Worm (Caenorhabditis elegans) whole organism, L4 larva: ENCODE results near the gene str-165.

Experiments used
- F26F4.8 ChIP-seq: fragments of 200-800 bp; sonication (Bioruptor generic); conservative IDR thresholded peaks from 2 replicates; pipeline ENCODE4 v1.3.6; 2022; ENCODE audit warnings: missing genetic modification characterization, missing compliant biosample characterization
- Y48G9A.11 ChIP-seq: fragments of 200-800 bp; sonication (Bioruptor generic); IDR thresholded peaks from 2 replicates; pipeline ENCODE4 v1.3.6; 2022; ENCODE audit warnings: missing genetic modification reagents, missing genetic modification characterization, missing compliant biosample characterization
- Y5F2A.4 ChIP-seq: fragments of 200-800 bp; sonication (Bioruptor generic); optimal IDR thresholded peaks from 2 replicates; lab custom pipeline; 2018; ENCODE audit warnings: mild to moderate bottlenecking, missing genetic modification characterization, missing compliant biosample characterization
- ZK337.2 ChIP-seq: fragments of 200-800 bp; sonication (Bioruptor generic); IDR thresholded peaks from 2 replicates; pipeline ENCODE4 v1.3.6; 2022; ENCODE audit warnings: missing genetic modification reagents, missing genetic modification characterization, missing compliant biosample characterization
- aha-1 ChIP-seq: fragments of 150-350 bp; peaks from one replicate; lab custom pipeline; 2014; ENCODE audit warnings: missing biosample characterization, missing genetic modification characterization
- arid-1 ChIP-seq: fragments of 200-800 bp; sonication (Bioruptor generic); conservative IDR thresholded peaks from 2 replicates; pipeline ENCODE4 v1.3.6; 2022; ENCODE audit warnings: missing genetic modification reagents, missing genetic modification characterization, missing compliant biosample characterization
- attf-4 ChIP-seq: sonication (generic microtip); optimal IDR thresholded peaks from 3 replicates; lab custom pipeline; 2017; ENCODE audit warnings: missing biosample characterization, missing genetic modification characterization
- ceh-28 ChIP-seq: fragments of 150-350 bp; optimal IDR thresholded peaks from 2 replicates; lab custom pipeline; 2014; ENCODE audit warnings: missing biosample characterization, missing genetic modification reagents, missing genetic modification characterization
- ceh-44 ChIP-seq: fragments of 200-800 bp; sonication (Bioruptor generic); IDR thresholded peaks from 2 replicates; pipeline ENCODE4 v1.3.6; 2022; ENCODE audit warnings: missing genetic modification reagents, missing genetic modification characterization, missing compliant biosample characterization
- cey-2 ChIP-seq: sonication (generic microtip); optimal IDR thresholded peaks from 3 replicates; lab custom pipeline; 2017; ENCODE audit warnings: missing genetic modification characterization, mild to moderate bottlenecking, missing compliant biosample characterization, antibody characterized with exemption, borderline replicate concordance; ENCODE audit not compliant: insufficient read depth
- daf-16 ChIP-seq, 3 experiments: sonication (generic microtip); optimal IDR thresholded peaks; 2 replicates each; lab custom pipeline; 2016 to 2017; ENCODE audit warnings: missing genetic modification characterization in 3 of 3, missing genetic modification reagents in 3 of 3, mild to moderate bottlenecking in 2 of 3, missing compliant biosample characterization in 2 of 3, missing biosample characterization in 1 of 3, moderate library complexity in 1 of 3
- dmd-6 ChIP-seq: fragments of 200-800 bp; sonication (Bioruptor generic); IDR thresholded peaks from 2 replicates; pipeline ENCODE4 v1.3.6; 2022; ENCODE audit warnings: missing genetic modification reagents, missing genetic modification characterization, missing compliant biosample characterization
- dpl-1 ChIP-seq: fragments of 150-350 bp; optimal IDR thresholded peaks from 2 replicates; lab custom pipeline; 2014; ENCODE audit warnings: missing biosample characterization, missing genetic modification reagents, missing genetic modification characterization
- duxl-1 ChIP-seq: sonication (generic microtip); optimal IDR thresholded peaks from 2 replicates; lab custom pipeline; 2016; ENCODE audit warnings: mild to moderate bottlenecking, missing genetic modification characterization, moderate library complexity, missing compliant biosample characterization; ENCODE audit not compliant: poor library complexity
- dve-1 ChIP-seq: sonication (generic microtip); optimal IDR thresholded peaks from 2 replicates; lab custom pipeline; 2017; ENCODE audit warnings: antibody characterized with exemption, mild to moderate bottlenecking, missing genetic modification characterization, missing compliant biosample characterization; ENCODE audit not compliant: insufficient read depth
- egl-27 ChIP-seq: sonication (generic microtip); optimal IDR thresholded peaks from 3 replicates; lab custom pipeline; 2017; ENCODE audit warnings: missing biosample characterization, missing genetic modification reagents, missing genetic modification characterization
- egl-43 ChIP-seq: fragments of 200-800 bp; sonication (Bioruptor generic); IDR thresholded peaks from 2 replicates; pipeline ENCODE4 v1.3.6; 2022; ENCODE audit warnings: missing genetic modification reagents, missing genetic modification characterization, missing compliant biosample characterization
- gei-8 ChIP-seq: fragments of 200-800 bp; sonication (Bioruptor generic); optimal IDR thresholded peaks from 2 replicates; lab custom pipeline; 2018; ENCODE audit warnings: mild to moderate bottlenecking, missing genetic modification characterization, missing compliant biosample characterization
- hlh-30 ChIP-seq: sonication (generic microtip); optimal IDR thresholded peaks from 2 replicates; lab custom pipeline; 2017; ENCODE audit warnings: antibody characterized with exemption, mild to moderate bottlenecking, missing genetic modification characterization, missing compliant biosample characterization; ENCODE audit not compliant: insufficient read depth
- lin-1 ChIP-seq: fragments of 200-800 bp; sonication (Bioruptor generic); IDR thresholded peaks from 2 replicates; pipeline ENCODE4 v1.3.6; 2022; ENCODE audit warnings: missing genetic modification reagents, missing genetic modification characterization, missing compliant biosample characterization
- lin-13 ChIP-seq: fragments of 150-350 bp; optimal IDR thresholded peaks from 2 replicates; lab custom pipeline; 2014; ENCODE audit warnings: missing biosample characterization, missing genetic modification reagents, missing genetic modification characterization
- lin-29 ChIP-seq: fragments of 200-800 bp; sonication (Bioruptor generic); IDR thresholded peaks from 2 replicates; pipeline ENCODE4 v1.3.6; 2022; ENCODE audit warnings: missing genetic modification reagents, missing genetic modification characterization, missing compliant biosample characterization
- mdl-1 ChIP-seq, 2 experiments: fragments of 150-350 bp in 1 of 2; sonication (generic microtip) in 1 of 2; optimal IDR thresholded peaks; 2 replicates each; lab custom pipeline; 2014 to 2017; ENCODE audit warnings: missing biosample characterization in 2 of 2, missing genetic modification characterization in 2 of 2
- mdt-29 ChIP-seq: fragments of 200-800 bp; sonication (Bioruptor generic); IDR thresholded peaks from 2 replicates; pipeline ENCODE4 v1.3.6; 2022; ENCODE audit warnings: missing genetic modification reagents, missing genetic modification characterization, missing compliant biosample characterization
- mep-1 ChIP-seq: fragments of 150-350 bp; sonication (generic microtip); optimal IDR thresholded peaks from 3 replicates; lab custom pipeline; 2014; ENCODE audit warnings: missing biosample characterization, missing genetic modification characterization
- mes-2 ChIP-seq: sonication (generic microtip); optimal IDR thresholded peaks from 2 replicates; lab custom pipeline; 2016; ENCODE audit warnings: missing genotype, mild to moderate bottlenecking, missing genetic modification characterization, missing compliant biosample characterization; ENCODE audit not compliant: poor library complexity, severe bottlenecking
- mxl-2 ChIP-seq: fragments of 200-800 bp; sonication (Bioruptor generic); conservative IDR thresholded peaks from 2 replicates; pipeline ENCODE4 v1.3.6; 2022; ENCODE audit warnings: missing genetic modification reagents, missing genetic modification characterization, missing compliant biosample characterization
- mxl-3 ChIP-seq: fragments of 200-800 bp; sonication (Bioruptor generic); optimal IDR thresholded peaks from 2 replicates; lab custom pipeline; 2018; ENCODE audit warnings: mild to moderate bottlenecking, missing genetic modification characterization, missing compliant biosample characterization
- nhr-11 ChIP-seq: fragments of 150-350 bp; optimal IDR thresholded peaks from 2 replicates; lab custom pipeline; 2014; ENCODE audit warnings: missing biosample characterization, missing genetic modification characterization
- nhr-237 ChIP-seq: sonication (generic microtip); optimal IDR thresholded peaks from 2 replicates; lab custom pipeline; 2017; ENCODE audit warnings: missing biosample characterization, missing genetic modification characterization
- nhr-28 ChIP-seq: fragments of 150-350 bp; optimal IDR thresholded peaks from 2 replicates; lab custom pipeline; 2014; ENCODE audit warnings: missing biosample characterization, missing genetic modification characterization
- nhr-42 ChIP-seq: fragments of 200-800 bp; sonication (Bioruptor generic); IDR thresholded peaks from 2 replicates; pipeline ENCODE4 v1.3.6; 2022; ENCODE audit warnings: missing genetic modification characterization, missing compliant biosample characterization
- nhr-76 ChIP-seq: fragments of 150-350 bp; optimal IDR thresholded peaks from 2 replicates; lab custom pipeline; 2014; ENCODE audit warnings: missing biosample characterization, missing genetic modification characterization
- nhr-77 ChIP-seq: fragments of 150-350 bp; optimal IDR thresholded peaks from 2 replicates; lab custom pipeline; 2014; ENCODE audit warnings: missing biosample characterization, missing genetic modification characterization
- pha-4 ChIP-seq, 2 experiments: fragments of 150-350 bp in 1 of 2; fragments of 200-800 bp in 1 of 2; sonication (Bioruptor generic) in 1 of 2; IDR thresholded peaks in 1 of 2; optimal IDR thresholded peaks in 1 of 2; 2 replicates each; pipeline versions ENCODE4 v1.3.6 to Lab custom; 2014 to 2022; ENCODE audit warnings: missing genetic modification characterization in 2 of 2, missing genetic modification reagents in 2 of 2, missing biosample characterization in 1 of 2, missing compliant biosample characterization in 1 of 2
- pqm-1 ChIP-seq: sonication (generic microtip); optimal IDR thresholded peaks from 2 replicates; lab custom pipeline; 2017; ENCODE audit warnings: missing biosample characterization, missing genetic modification characterization
- skn-1 ChIP-seq: fragments of 150-350 bp; optimal IDR thresholded peaks from 2 replicates; lab custom pipeline; 2014; ENCODE audit warnings: missing biosample characterization, missing genetic modification characterization
- spr-1 ChIP-seq: sonication (generic microtip); optimal IDR thresholded peaks from 2 replicates; lab custom pipeline; 2016; ENCODE audit warnings: mild to moderate bottlenecking, missing genetic modification characterization, missing compliant biosample characterization
- spr-3 ChIP-seq: fragments of 200-800 bp; sonication (Bioruptor generic); optimal IDR thresholded peaks from 2 replicates; lab custom pipeline; 2018; ENCODE audit warnings: mild to moderate bottlenecking, missing genetic modification characterization, missing compliant biosample characterization
- unc-39 ChIP-seq: sonication (generic microtip); optimal IDR thresholded peaks from 2 replicates; lab custom pipeline; 2017; ENCODE audit warnings: missing biosample characterization, missing genetic modification characterization
- unc-62 ChIP-seq, 3 experiments: fragments of 150-350 bp in 1 of 3; sonication (generic microtip); optimal IDR thresholded peaks in 2 of 3; peaks in 1 of 3; 1 replicate in 1 of 3; 2 replicates in 2 of 3; lab custom pipeline; 2014 to 2017; ENCODE audit warnings: missing biosample characterization in 3 of 3, missing genetic modification characterization in 3 of 3, missing genetic modification reagents in 3 of 3, missing genotype in 1 of 3
- vab-7 ChIP-seq: fragments of 200-800 bp; sonication (Bioruptor generic); IDR thresholded peaks from 2 replicates; pipeline ENCODE4 v1.3.6; 2022; ENCODE audit warnings: missing genetic modification reagents, missing genetic modification characterization, missing compliant biosample characterization
- zip-2 ChIP-seq: fragments of 150-350 bp; optimal IDR thresholded peaks from 2 replicates; lab custom pipeline; 2014; ENCODE audit warnings: missing biosample characterization, missing genetic modification characterization

str-165 gene

DNA sequence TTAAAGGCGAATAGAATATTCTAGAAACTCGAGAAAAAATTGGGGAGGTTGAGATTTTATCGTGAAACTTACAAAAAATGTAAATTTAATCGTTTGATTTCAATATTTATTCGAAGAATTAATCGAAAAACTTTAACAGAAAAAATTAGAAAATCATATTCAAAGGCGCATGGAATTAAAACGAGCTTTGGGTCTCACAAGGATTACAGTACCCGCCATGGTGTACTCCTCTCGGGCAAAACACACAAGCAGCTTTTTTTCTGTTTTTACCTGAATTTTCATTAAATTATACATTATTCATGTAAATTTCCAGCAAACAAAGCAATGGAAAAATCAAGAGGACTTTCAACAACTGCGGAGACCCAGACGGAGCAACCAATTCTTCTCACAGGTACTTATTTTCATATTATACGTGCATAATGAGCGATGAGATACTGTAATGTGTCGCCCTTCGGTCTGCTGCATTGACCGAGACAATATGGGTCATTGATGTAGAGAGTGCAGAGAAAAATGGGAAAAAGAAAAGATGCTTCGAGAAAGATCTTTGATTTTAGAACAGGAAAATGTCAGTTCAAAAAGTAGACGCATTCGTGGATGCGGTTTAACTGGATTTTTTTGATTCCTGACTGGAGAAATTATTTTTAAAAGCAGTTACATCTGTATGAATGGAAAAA is 43.6 kb upstream of the str-165 start, which contains the start of the genes F53C11.4 and F53C11.5 (continued):
- peak; percentile 57 for TF ChIP-seq mes-2
- TF ChIP-seq ceh-28 (tag; lab: Kevin White, UChicago), result no peak
- no peak for TF ChIP-seq ZK337.2
- TF ChIP-seq duxl-1, result no peak
- TF ChIP-seq mep-1 (tag; lab: Kevin White, UChicago), result peak; percentile 11
- TF ChIP-seq unc-62 (GFP tag; optimal IDR thresholded peaks at IDR 0.05 in 1 of 2; lab: Kevin White, UChicago), result peak in 1 of 2 experiments; percentile 71
- no peak for TF ChIP-seq unc-62 (tag; optimal IDR thresholded peaks at IDR 0.05; lab: Kevin White, UChicago)
- TF ChIP-seq spr-3, result no peak
- no peak for TF ChIP-seq ceh-44 (GFP tag; lab: Robert Waterston, UW)

DNA sequence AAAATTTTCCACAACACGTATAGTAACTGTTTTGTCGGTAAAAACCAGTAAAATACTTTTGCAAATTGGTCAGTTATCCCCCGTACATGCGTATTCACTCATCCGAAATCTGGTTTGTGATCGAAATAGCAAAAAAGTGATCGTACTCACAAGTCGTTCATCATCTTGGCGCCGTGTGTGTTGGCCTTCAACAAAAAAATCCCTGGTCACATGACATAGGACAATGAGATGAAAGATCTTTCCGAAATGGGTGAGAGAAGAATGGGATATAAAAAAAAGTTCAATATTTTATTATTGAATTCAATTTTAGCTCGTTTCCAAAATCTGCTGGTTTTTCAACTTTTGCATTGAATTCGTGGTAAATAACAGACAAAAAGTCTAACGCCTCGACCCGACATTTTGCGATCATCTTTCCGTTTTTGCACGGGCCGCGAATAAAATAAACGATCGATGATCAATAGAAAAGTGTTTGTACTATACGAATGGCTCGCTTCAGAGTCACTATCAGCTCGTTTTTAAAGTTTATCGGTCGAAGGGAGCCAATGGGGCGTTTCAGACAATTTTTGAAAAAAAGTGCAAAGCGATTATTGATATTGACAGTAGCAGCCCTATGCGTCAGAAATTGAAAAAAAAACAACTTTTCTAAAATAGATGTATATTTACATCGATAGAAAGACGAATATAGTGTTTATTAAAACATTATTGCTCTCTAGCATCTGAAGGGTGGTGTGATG is 42.8 kb upstream of the str-165 start:
- TF ChIP-seq nhr-77 (tag; lab: Kevin White, UChicago) (no peak), mes-2 (peak; percentile 1), spr-1 (tag; lab: Kevin White, UChicago) (no peak), egl-27 (tag; lab: Kevin White, UChicago) (no peak), dmd-6 (GFP tag; lab: Robert Waterston, UW) (peak; percentile 29; the same call in 1 of the 2 replicates), nhr-42 (no peak), lin-13 (GFP tag; lab: Kevin White, UChicago) (no peak), ZK337.2 (no peak), aha-1 (tag; lab: Kevin White, UChicago) (peak; percentile 51), mep-1 (tag; lab: Kevin White, UChicago) (peak; percentile 25), nhr-76 (no peak), hlh-30 (tag; lab: Kevin White, UChicago) (peak; percentile 82), arid-1 (GFP tag; lab: Robert Waterston, UW) (0 out of 2 replicates have a peak, but pooled peaks have one; percentile 14), cey-2 (no peak), daf-16 (GFP tag; optimal IDR thresholded peaks at IDR 0.05; lab: Kevin White, UChicago) (no peak), daf-16 (tag; optimal IDR thresholded peaks at IDR 0.05; lab: Kevin White, UChicago) (peak; percentile 85), dve-1 (peak; percentile 68), pqm-1 (tag; lab: Kevin White, UChicago) (peak; percentile 56), nhr-11 (tag; lab: Kevin White, UChicago) (peak; percentile 15), mdl-1 (tag; optimal IDR thresholded peaks at IDR 0.05; lab: Kevin White, UChicago) (peak in 1 of 2 experiments; percentile 1), pha-4 (GFP tag; IDR thresholded peaks at IDR 0.05; lab: Robert Waterston, UW) (no peak), pha-4 (tag; optimal IDR thresholded peaks at IDR 0.05; lab: Kevin White, UChicago) (peak; percentile 2)
- TF ChIP-seq, all 104 proteins: peak for 12

DNA sequence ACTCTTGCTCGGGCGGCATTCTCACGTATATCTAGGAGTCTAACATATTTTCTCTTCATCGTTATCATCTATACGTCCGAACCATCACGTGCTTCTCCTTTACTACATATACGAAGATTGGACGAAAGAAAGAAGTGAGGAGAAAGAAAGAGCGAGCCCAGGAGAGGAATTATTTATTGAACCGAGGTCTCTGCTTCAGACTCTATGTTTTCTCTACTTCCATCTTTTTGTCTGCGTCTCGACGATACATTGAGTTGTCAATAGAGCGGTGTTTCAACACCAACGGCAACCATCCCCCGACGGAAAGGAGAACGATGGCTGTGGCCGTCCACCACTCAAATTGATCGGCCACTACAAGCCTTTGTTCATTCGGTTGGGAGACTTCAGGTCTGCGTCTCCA is 41.6 kb upstream of the str-165 start:
- TF ChIP-seq nhr-237 (tag; lab: Kevin White, UChicago) (no peak), unc-39 (peak; percentile 31), attf-4 (tag; lab: Kevin White, UChicago) (peak; percentile 7), mdt-29 (GFP tag; lab: Robert Waterston, UW) (no peak), lin-1 (GFP tag; lab: Robert Waterston, UW) (peak; percentile 40; the same call in 1 of the 2 replicates), pqm-1 (tag; lab: Kevin White, UChicago) (no peak), nhr-28 (tag; lab: Kevin White, UChicago) (peak; percentile 89), Y5F2A.4 (no peak), mes-2 (peak; percentile 73), mep-1 (tag; lab: Kevin White, UChicago) (peak; percentile 92), egl-27 (tag; lab: Kevin White, UChicago) (no peak), gei-8 (no peak), nhr-42 (no peak), F26F4.8 (GFP tag; lab: Robert Waterston, UW) (no peak), zip-2 (tag; lab: Kevin White, UChicago) (no peak), dpl-1 (GFP tag; lab: Kevin White, UChicago) (peak; percentile 39), lin-29 (GFP tag; lab: Robert Waterston, UW) (no peak), vab-7 (GFP tag; lab: Robert Waterston, UW) (no peak), Y48G9A.11 (no peak), mxl-2 (GFP tag; lab: Robert Waterston, UW) (no peak), cey-2 (no peak), skn-1 (tag; lab: Kevin White, UChicago) (no peak), mxl-3 (peak; percentile 63), hlh-30 (tag; lab: Kevin White, UChicago) (peak; percentile 86), egl-43 (GFP tag; lab: Robert Waterston, UW) (peak; percentile 70)
